Worm (Caenorhabditis elegans): Measurements from ENCODE around the gene mbf-1.
A peak's percentile ranks its signal among the peaks of the same experiment; 100 is the strongest.

Gene mbf-1

ce11 chrIV:11480027-11480896, at the start of gene mbf-1, which contains the start of gene nse-4:
TSS of gene mbf-1 (minus strand) at chrIV:11480369.
TSS of gene nse-4 (plus strand) at chrIV:11480846.
- peak; percentile 75 for TF ChIP-seq nhr-20 (tag; optimal IDR thresholded peaks at IDR 0.05)
- peak; percentile 81 for TF ChIP-seq swsn-7 (tag; optimal IDR thresholded peaks at IDR 0.05)
- no peak for TF ChIP-seq lin-39 (tag; optimal IDR thresholded peaks at IDR 0.05)
- TF ChIP-seq mab-9 (GFP tag; IDR thresholded peaks at IDR 0.05) = no peak
- peak; percentile 60 for TF ChIP-seq irx-1 (tag; optimal IDR thresholded peaks at IDR 0.05)
- TF ChIP-seq ets-5 (GFP tag; IDR thresholded peaks at IDR 0.05) = no peak
- no peak for TF ChIP-seq fkh-10 (GFP tag; optimal IDR thresholded peaks at IDR 0.05)
- TF ChIP-seq hpl-2 (GFP tag; optimal IDR thresholded peaks at IDR 0.05) = no peak
- TF ChIP-seq dsc-1 (tag; optimal IDR thresholded peaks at IDR 0.05) = peak; percentile 47
- no peak for TF ChIP-seq lir-3 (tag; optimal IDR thresholded peaks at IDR 0.05; ENCODE audit: poor library complexity)
- TF ChIP-seq xbp-1 (tag; optimal IDR thresholded peaks at IDR 0.05) = peak; percentile 79
- peak; percentile 44 for TF ChIP-seq isw-1 (GFP tag; IDR thresholded peaks at IDR 0.05)
- no peak for TF ChIP-seq aha-1 (tag; optimal IDR thresholded peaks at IDR 0.05)
- no peak for TF ChIP-seq ces-1 (GFP tag; optimal IDR thresholded peaks at IDR 0.05)
- TF ChIP-seq efl-1 (optimal IDR thresholded peaks at IDR 0.05) = peak; percentile 39 to 78
- TF ChIP-seq efl-1 (GFP tag; optimal IDR thresholded peaks at IDR 0.05 in 1 of 2) = peak; percentile 85 to 97
- TF ChIP-seq unc-62 (GFP tag; optimal IDR thresholded peaks at IDR 0.05) = no peak
- no peak for TF ChIP-seq Y116A8C.19 (tag; optimal IDR thresholded peaks at IDR 0.05; ENCODE audit: borderline replicate concordance)
- TF ChIP-seq elt-3 (tag; optimal IDR thresholded peaks at IDR 0.05) = no peak
- peak; percentile 55 for TF ChIP-seq blmp-1 (tag; optimal IDR thresholded peaks at IDR 0.05)
- TF ChIP-seq rnt-1 (tag; optimal IDR thresholded peaks at IDR 0.05) = peak; percentile 52
- no peak for TF ChIP-seq sup-37 (GFP tag; optimal IDR thresholded peaks at IDR 0.05)
- TF ChIP-seq mep-1 (tag; optimal IDR thresholded peaks at IDR 0.05) = peak; percentile 91
- peak in 1 of 2 experiments; percentile 49 for TF ChIP-seq mdl-1 (tag; optimal IDR thresholded peaks at IDR 0.05)
- peak; percentile 55 for TF ChIP-seq nhr-19 (GFP tag; conservative IDR thresholded peaks at IDR 0.05)
- TF ChIP-seq snpc-4 (tag; optimal IDR thresholded peaks at IDR 0.05) = no peak
- TF ChIP-seq nhr-47 (tag; optimal IDR thresholded peaks at IDR 0.05) = peak; percentile 80
- TF ChIP-seq nhr-237 (tag; optimal IDR thresholded peaks at IDR 0.05) = no peak
- TF ChIP-seq pag-3 (tag; optimal IDR thresholded peaks at IDR 0.05; ENCODE audit: borderline replicate concordance, insufficient read depth) = no peak
- no peak for TF ChIP-seq ceh-88 (GFP tag; IDR thresholded peaks at IDR 0.05)
- no peak for TF ChIP-seq hlh-4 (tag; optimal IDR thresholded peaks at IDR 0.05)
- TF ChIP-seq skn-1 (tag; optimal IDR thresholded peaks at IDR 0.05) = peak; percentile 70
- no peak for TF ChIP-seq zag-1 (tag; optimal IDR thresholded peaks at IDR 0.05)
- no peak for TF ChIP-seq aly-2 (tag; optimal IDR thresholded peaks at IDR 0.05)
- TF ChIP-seq lsy-2 (tag; optimal IDR thresholded peaks at IDR 0.05) = peak; percentile 72 to 79
- TF ChIP-seq zip-4 (GFP tag; optimal IDR thresholded peaks at IDR 0.05) = peak; percentile 34
- peak; percentile 46 for TF ChIP-seq lin-15B (tag; optimal IDR thresholded peaks at IDR 0.05)
- TF ChIP-seq nhr-85 (tag) = peak; percentile 76
- TF ChIP-seq grh-1 (GFP tag; IDR thresholded peaks at IDR 0.05) = no peak
- TF ChIP-seq unc-130 (tag; optimal IDR thresholded peaks at IDR 0.05) = peak; percentile 45
- TF ChIP-seq tbx-2 (tag; optimal IDR thresholded peaks at IDR 0.05) = peak; percentile 64
- TF ChIP-seq ceh-90 (tag; optimal IDR thresholded peaks at IDR 0.05) = peak; percentile 14
- peak; percentile 70 to 85 (median 82) for TF ChIP-seq dpl-1 (GFP tag; optimal IDR thresholded peaks at IDR 0.05)
- TF ChIP-seq fkh-8 (tag; optimal IDR thresholded peaks at IDR 0.05) = peak; percentile 31
- TF ChIP-seq jun-1 (tag; optimal IDR thresholded peaks at IDR 0.05) = peak; percentile 20
- TF ChIP-seq C34B4.2 (tag; optimal IDR thresholded peaks at IDR 0.05) = no peak
- no peak for TF ChIP-seq sox-4 (tag; optimal IDR thresholded peaks at IDR 0.05)
- peak; percentile 36 for TF ChIP-seq ama-1 (optimal IDR thresholded peaks at IDR 0.05)
- no peak for TF ChIP-seq nhr-84 (tag; optimal IDR thresholded peaks at IDR 0.05)
- peak; percentile 81 for TF ChIP-seq nhr-71 (tag; optimal IDR thresholded peaks at IDR 0.05)
- no peak for TF ChIP-seq tlp-1 (tag; optimal IDR thresholded peaks at IDR 0.05)
- no peak for TF ChIP-seq ztf-4 (tag; optimal IDR thresholded peaks at IDR 0.05)

Measured in whole organism, L1 larva.